Fruit fly (Drosophila melanogaster) whole organism, embryonic: ENCODE data around the gene Erk7.

Source experiments
- Atf3 ChIP-seq: fragments of 200-800 bp; sonication (Bioruptor generic); optimal IDR thresholded peaks from 3 replicates; lab custom pipeline; 2016; ENCODE audit warnings: missing biosample characterization, missing genetic modification characterization
- BtbVII ChIP-seq: fragments of 200-800 bp; sonication (Bioruptor generic); optimal IDR thresholded peaks from 3 replicates; lab custom pipeline; 2017; ENCODE audit warnings: missing biosample characterization, mild to moderate bottlenecking, missing genetic modification characterization
- CG10267 ChIP-seq: fragments of 200-800 bp; sonication (Bioruptor generic); optimal IDR thresholded peaks from 2 replicates; lab custom pipeline; 2018; ENCODE audit warnings: missing biosample characterization, mild to moderate bottlenecking, missing genetic modification characterization, moderate library complexity
- CG10431 ChIP-seq: fragments of 200-800 bp; sonication (Bioruptor generic); optimal IDR thresholded peaks from 3 replicates; lab custom pipeline; 2018; ENCODE audit warnings: missing biosample characterization, mild to moderate bottlenecking, missing genetic modification characterization
- CG13624 ChIP-seq: fragments of 200-800 bp; sonication (Bioruptor generic); optimal IDR thresholded peaks from 2 replicates; lab custom pipeline; 2016; ENCODE audit warnings: missing biosample characterization, missing genetic modification characterization
- CG13894 ChIP-seq: fragments of 200-800 bp; sonication (Bioruptor generic); optimal IDR thresholded peaks from 3 replicates; lab custom pipeline; 2018; ENCODE audit warnings: missing biosample characterization, mild to moderate bottlenecking, missing genetic modification characterization, moderate library complexity
- CG14667 ChIP-seq: fragments of 200-800 bp; sonication (Bioruptor generic); IDR thresholded peaks from 2 replicates; pipeline ENCODE4 v1.3.6; 2022; ENCODE audit warnings: missing biosample characterization, missing genetic modification characterization
- CG1603 ChIP-seq: fragments of 200-800 bp; sonication (Bioruptor generic); optimal IDR thresholded peaks from 2 replicates; lab custom pipeline; 2019; ENCODE audit warnings: missing biosample characterization, mild to moderate bottlenecking, missing genetic modification characterization, moderate library complexity
- CG17186 ChIP-seq: fragments of 200-800 bp; sonication (Bioruptor generic); optimal IDR thresholded peaks from 3 replicates; lab custom pipeline; 2017; ENCODE audit warnings: missing biosample characterization, missing genetic modification reagents, missing genetic modification characterization
- CG2875 ChIP-seq: fragments of 200-800 bp; sonication (Bioruptor generic); optimal IDR thresholded peaks from 2 replicates; lab custom pipeline; 2017; ENCODE audit warnings: missing biosample characterization, mild to moderate bottlenecking, missing genetic modification characterization, missing genetic modification reagents
- CG3163 ChIP-seq: fragments of 200-800 bp; sonication (Bioruptor generic); optimal IDR thresholded peaks from 3 replicates; lab custom pipeline; 2016; ENCODE audit warnings: missing biosample characterization, missing genetic modification characterization
- CG3281 ChIP-seq: fragments of 200-800 bp; sonication (Bioruptor generic); optimal IDR thresholded peaks from 3 replicates; lab custom pipeline; 2017; ENCODE audit warnings: missing biosample characterization, mild to moderate bottlenecking, missing genetic modification characterization
- CG34376 ChIP-seq: fragments of 200-800 bp; sonication (Bioruptor generic); optimal IDR thresholded peaks from 2 replicates; lab custom pipeline; 2018; ENCODE audit warnings: missing biosample characterization, mild to moderate bottlenecking, missing genetic modification characterization
- CG7786 ChIP-seq: fragments of 200-800 bp; sonication (Bioruptor generic); optimal IDR thresholded peaks from 2 replicates; lab custom pipeline; 2016; ENCODE audit warnings: missing biosample characterization, missing genetic modification characterization
- D ChIP-seq, 2 experiments: fragments of 200-800 bp in 1 of 2; fragments of >200 bp in 1 of 2; sonication (Bioruptor generic) in 1 of 2; optimal IDR thresholded peaks; 2 replicates in 1 of 2; 3 replicates in 1 of 2; lab custom pipeline; 2017; ENCODE audit warnings: mild to moderate bottlenecking in 1 of 2, missing biosample characterization in 1 of 2, missing genetic modification characterization in 1 of 2, missing genetic modification reagents in 1 of 2
- D19B ChIP-seq: fragments of 200-800 bp; sonication (Bioruptor generic); optimal IDR thresholded peaks from 2 replicates; lab custom pipeline; 2017; ENCODE audit warnings: missing biosample characterization, mild to moderate bottlenecking, missing genetic modification characterization
- Deaf1 ChIP-seq: fragments of 200-800 bp; optimal IDR thresholded peaks from 3 replicates; lab custom pipeline; 2019; ENCODE audit warnings: missing biosample characterization, mild to moderate bottlenecking, missing genetic modification characterization, moderate library complexity
- Ets65A ChIP-seq: fragments of 200-800 bp; sonication (Bioruptor generic); peaks from one replicate; lab custom pipeline; 2016; ENCODE audit warnings: missing biosample characterization, missing genetic modification characterization
- Hmx ChIP-seq: fragments of 200-800 bp; sonication (Bioruptor generic); optimal IDR thresholded peaks from 2 replicates; lab custom pipeline; 2016; ENCODE audit warnings: missing biosample characterization, missing genetic modification characterization
- Lpt ChIP-seq: fragments of >200 bp; optimal IDR thresholded peaks from 2 replicates; lab custom pipeline; 2018; ENCODE audit warnings: missing biosample characterization, missing genetic modification characterization
- Neu2 ChIP-seq: fragments of 200-800 bp; sonication (Bioruptor generic); optimal IDR thresholded peaks from 3 replicates; lab custom pipeline; 2016; ENCODE audit warnings: missing biosample characterization, missing genetic modification characterization, borderline replicate concordance
- Ptx1 ChIP-seq: fragments of 200-800 bp; sonication (Bioruptor generic); IDR thresholded peaks from 2 replicates; pipeline ENCODE4 v1.3.6; 2022; ENCODE audit warnings: missing biosample characterization, missing genetic modification characterization
- Sin3A ChIP-seq: fragments of >200 bp; optimal IDR thresholded peaks from 2 replicates; lab custom pipeline; 2018
- Sry-δ ChIP-seq: fragments of 200-800 bp; sonication (Bioruptor generic); optimal IDR thresholded peaks from 2 replicates; lab custom pipeline; 2016; ENCODE audit warnings: missing biosample characterization, missing genetic modification characterization
- Usf ChIP-seq: fragments of 200-800 bp; sonication (Bioruptor generic); optimal IDR thresholded peaks from 2 replicates; lab custom pipeline; 2017; ENCODE audit warnings: missing genotype, missing biosample characterization, missing genetic modification characterization
- amos ChIP-seq: fragments of 200-800 bp; sonication (Bioruptor generic); IDR thresholded peaks from 2 replicates; pipeline ENCODE4 v1.3.6; 2022; ENCODE audit warnings: missing biosample characterization, missing genetic modification characterization; ENCODE audit not compliant: partially characterized antibody
- aop ChIP-seq: fragments of 200-800 bp; sonication (Bioruptor generic); IDR thresholded peaks from 2 replicates; pipeline ENCODE4 v1.3.6; 2022; ENCODE audit warnings: missing biosample characterization, missing genetic modification characterization
- caup ChIP-seq: fragments of 200-800 bp; sonication (Bioruptor generic); optimal IDR thresholded peaks from 3 replicates; lab custom pipeline; 2017; ENCODE audit warnings: missing biosample characterization, mild to moderate bottlenecking, missing genetic modification characterization, moderate library complexity; ENCODE audit not compliant: severe bottlenecking
- croc ChIP-seq: fragments of 200-800 bp; sonication (Bioruptor generic); conservative IDR thresholded peaks from 3 replicates; pipeline ENCODE4 v1.3.6; 2022; ENCODE audit warnings: missing biosample characterization, missing genetic modification characterization
- emc ChIP-seq: fragments of 200-800 bp; sonication (Bioruptor generic); optimal IDR thresholded peaks from 2 replicates; lab custom pipeline; 2016; ENCODE audit warnings: missing biosample characterization, missing genetic modification characterization
- ewg ChIP-seq: fragments of 200-800 bp; sonication (Bioruptor generic); optimal IDR thresholded peaks from 3 replicates; lab custom pipeline; 2017; ENCODE audit warnings: mild to moderate bottlenecking, missing biosample characterization, missing genetic modification reagents, missing genetic modification characterization
- gce ChIP-seq: fragments of 200-800 bp; sonication (Bioruptor generic); IDR thresholded peaks from 3 replicates; pipeline ENCODE4 v1.3.6; 2022; ENCODE audit warnings: missing biosample characterization, missing genetic modification characterization
- gcm2 ChIP-seq: fragments of 200-800 bp; sonication (Bioruptor generic); optimal IDR thresholded peaks from 2 replicates; lab custom pipeline; 2016; ENCODE audit warnings: missing biosample characterization, missing genetic modification characterization
- gem ChIP-seq: fragments of 200-800 bp; sonication (Bioruptor generic); optimal IDR thresholded peaks from 2 replicates; lab custom pipeline; 2019; ENCODE audit warnings: missing biosample characterization, mild to moderate bottlenecking, missing genetic modification characterization, moderate library complexity
- gro ChIP-seq: fragments of 200-800 bp; sonication (Bioruptor generic); optimal IDR thresholded peaks from 2 replicates; lab custom pipeline; 2016; ENCODE audit warnings: missing biosample characterization, missing genetic modification characterization
- jigr1 ChIP-seq: fragments of 200-800 bp; sonication (Bioruptor generic); IDR thresholded peaks from 3 replicates; pipeline ENCODE4 v1.3.6; 2022; ENCODE audit warnings: missing biosample characterization, missing genetic modification characterization
- kay ChIP-seq: fragments of 200-800 bp; sonication (Bioruptor generic); optimal IDR thresholded peaks from 2 replicates; lab custom pipeline; 2016; ENCODE audit warnings: missing biosample characterization, missing genetic modification characterization
- lov ChIP-seq, 2 experiments: fragments of 200-800 bp in 1 of 2; fragments of >200 bp in 1 of 2; sonication (Bioruptor generic) in 1 of 2; IDR thresholded peaks in 1 of 2; optimal IDR thresholded peaks in 1 of 2; 2 replicates in 1 of 2; 3 replicates in 1 of 2; pipeline versions ENCODE4 v1.3.6 to Lab custom; 2017 to 2022; ENCODE audit warnings: missing biosample characterization in 1 of 2, missing genetic modification characterization in 1 of 2
- nerfin-1 ChIP-seq: fragments of 200-800 bp; sonication (Bioruptor generic); optimal IDR thresholded peaks from 3 replicates; lab custom pipeline; 2019; ENCODE audit warnings: missing biosample characterization, mild to moderate bottlenecking, missing genetic modification characterization, moderate library complexity
- pfk ChIP-seq: fragments of 200-800 bp; sonication (Bioruptor generic); optimal IDR thresholded peaks from 2 replicates; lab custom pipeline; 2018; ENCODE audit warnings: missing biosample characterization, mild to moderate bottlenecking, missing genetic modification characterization, moderate library complexity
- ranshi ChIP-seq: fragments of 200-800 bp; sonication (Bioruptor generic); IDR thresholded peaks from 2 replicates; pipeline ENCODE4 v1.3.6; 2022; ENCODE audit warnings: missing biosample characterization, missing genetic modification characterization
- row ChIP-seq: fragments of 200-800 bp; sonication (Bioruptor generic); IDR thresholded peaks from 3 replicates; pipeline ENCODE4 v1.3.6; 2022; ENCODE audit warnings: missing biosample characterization, missing genetic modification characterization
- sens ChIP-seq: fragments of 200-800 bp; sonication (Bioruptor generic); peaks from one replicate; lab custom pipeline; 2016; ENCODE audit warnings: missing biosample characterization, missing genetic modification characterization
- sqz ChIP-seq: fragments of 200-800 bp; sonication (Bioruptor generic); optimal IDR thresholded peaks from 3 replicates; lab custom pipeline; 2018; ENCODE audit warnings: missing biosample characterization, mild to moderate bottlenecking, missing genetic modification characterization
- unc-4 ChIP-seq: fragments of 200-800 bp; sonication (Bioruptor generic); IDR thresholded peaks from 2 replicates; pipeline ENCODE4 v1.3.6; 2022; ENCODE audit warnings: missing biosample characterization, missing genetic modification characterization; ENCODE audit not compliant: partially characterized antibody
- zfh2 ChIP-seq: fragments of 200-800 bp; sonication (Bioruptor generic); optimal IDR thresholded peaks from 2 replicates; lab custom pipeline; 2016; ENCODE audit warnings: missing biosample characterization, missing genetic modification characterization

Erk7 gene

DNA sequence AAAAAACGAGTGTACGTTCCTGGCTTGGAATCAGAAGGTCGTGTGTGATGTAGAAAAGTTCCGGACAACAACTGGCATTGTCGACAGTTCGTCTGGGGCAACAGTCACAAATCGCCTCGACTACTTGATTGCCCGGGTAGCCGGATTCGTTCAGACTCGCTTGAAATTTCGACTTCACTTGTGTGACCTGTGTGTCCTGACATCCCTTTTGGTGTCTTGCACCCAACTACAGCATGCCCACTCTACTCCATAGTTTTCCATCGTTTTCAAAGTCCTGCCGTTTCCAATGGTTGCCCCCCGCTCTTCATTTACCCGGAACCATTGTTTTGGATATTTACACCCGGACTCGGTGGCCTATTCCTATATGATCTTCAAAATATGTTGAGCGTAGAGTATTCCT lies at the start of gene Erk7:
Erk7 (minus strand) TSS at position 101 of the 400 bp plus-strand sequence.
- TF ChIP-seq Lpt, result no peak
- no peak for TF ChIP-seq D (optimal IDR thresholded peaks at IDR 0.05; lab: Kevin White, UChicago)
- no peak for TF ChIP-seq D (GFP tag; optimal IDR thresholded peaks at IDR 0.05; lab: Kevin White, UChicago)
- TF ChIP-seq Sry-δ (GFP tag; lab: Kevin White, UChicago), result no peak
- no peak for TF ChIP-seq emc (GFP tag; lab: Kevin White, UChicago)
- TF ChIP-seq Hmx (GFP tag; lab: Kevin White, UChicago), result no peak
- TF ChIP-seq Neu2 (GFP tag; lab: Kevin White, UChicago), result no peak
- no peak for TF ChIP-seq BtbVII (GFP tag; lab: Kevin White, UChicago)
- TF ChIP-seq jigr1 (GFP tag; lab: Robert Waterston, UW), result no peak
- TF ChIP-seq CG34376, result no peak
- no peak for TF ChIP-seq CG14667 (GFP tag; lab: Robert Waterston, UW)
- no peak for TF ChIP-seq Atf3 (GFP tag; lab: Kevin White, UChicago)
- TF ChIP-seq Usf (GFP tag; lab: Kevin White, UChicago), result no peak
- no peak for TF ChIP-seq caup (GFP tag; lab: Kevin White, UChicago)
- TF ChIP-seq gcm2 (GFP tag; lab: Kevin White, UChicago), result no peak
- no peak for TF ChIP-seq ewg (GFP tag; lab: Kevin White, UChicago)
- TF ChIP-seq croc (GFP tag; lab: Robert Waterston, UW), result no peak
- TF ChIP-seq CG17186 (GFP tag; lab: Kevin White, UChicago), result no peak

DNA sequence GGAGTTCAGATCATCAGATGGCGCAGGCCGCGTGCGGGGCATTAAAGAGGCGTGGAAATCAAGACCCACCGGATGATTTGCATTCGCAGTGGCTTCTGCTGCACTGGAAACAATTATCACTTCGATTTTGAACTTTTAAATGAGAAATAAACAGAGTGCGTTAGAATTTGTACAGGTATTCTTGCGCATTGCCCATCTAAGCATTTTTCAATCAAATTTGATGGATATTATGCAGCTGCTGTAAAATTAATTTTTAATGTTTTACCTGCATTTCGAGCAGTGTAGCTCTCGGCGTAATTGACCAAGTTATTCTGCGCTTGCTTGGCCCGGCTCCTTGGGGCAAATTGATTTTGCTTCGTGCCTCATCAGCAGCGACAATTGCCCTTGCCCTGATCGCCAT lies 49.6 kb upstream of the Erk7 start:
- TF ChIP-seq amos, result no peak
- no peak for TF ChIP-seq D19B
- no peak for TF ChIP-seq CG7786 (GFP tag; lab: Kevin White, UChicago)
- TF ChIP-seq CG1603 (tag; lab: Kevin White, UChicago), result peak; percentile 20
- TF ChIP-seq kay (GFP tag; lab: Kevin White, UChicago), result no peak
- TF ChIP-seq sens (GFP tag; lab: Kevin White, UChicago), result peak; percentile 18
- no peak for TF ChIP-seq gro (GFP tag; lab: Kevin White, UChicago)
- no peak for TF ChIP-seq nerfin-1 (tag; lab: Kevin White, UChicago)
- no peak for TF ChIP-seq gce
- TF ChIP-seq, all 482 proteins: peak for 2

DNA sequence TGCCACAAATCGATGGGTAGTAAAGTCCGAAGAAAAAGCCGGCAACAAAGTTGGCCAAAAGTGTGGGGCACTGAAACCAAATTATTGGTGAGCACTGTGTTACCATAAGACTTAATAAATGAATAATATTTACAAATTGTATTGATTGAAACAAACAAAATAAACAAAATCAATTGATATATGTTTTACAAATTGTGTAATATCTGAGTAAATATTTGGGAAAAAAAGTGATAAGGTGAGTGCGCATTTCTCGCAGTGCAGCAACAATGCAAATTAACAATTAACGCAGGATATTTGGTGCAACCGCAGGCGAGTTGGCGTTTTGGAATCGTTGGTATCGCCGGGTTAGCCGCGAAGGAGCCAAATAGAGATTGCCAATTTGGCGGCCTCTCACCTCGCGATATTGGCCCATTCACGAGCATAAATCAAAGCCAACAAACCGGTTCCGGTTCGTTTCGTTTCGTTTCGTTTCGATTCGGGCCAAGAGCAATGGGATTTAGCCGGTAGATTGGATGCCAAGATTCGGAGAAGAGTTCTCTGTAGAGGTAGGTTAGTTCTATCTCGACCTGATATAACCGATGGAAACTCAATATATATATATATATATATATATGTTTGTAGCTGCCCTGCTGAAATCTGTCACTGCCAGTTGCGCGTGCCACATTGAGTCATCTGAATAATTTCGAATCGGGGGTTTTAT lies 42.6 kb upstream of the Erk7 start:
- TF ChIP-seq Deaf1 (tag; lab: Kevin White, UChicago), result peak; percentile 66
- no peak for TF ChIP-seq zfh2 (GFP tag; lab: Kevin White, UChicago)
- 0 out of 3 replicates have a peak, but pooled peaks have one; percentile 12 for TF ChIP-seq row (GFP tag; lab: Robert Waterston, UW)
- peak; percentile 43 for TF ChIP-seq Ptx1 (GFP tag; lab: Robert Waterston, UW)
- peak; percentile 75 for TF ChIP-seq CG13894
- peak; percentile 13 for TF ChIP-seq gem (tag; lab: Kevin White, UChicago)
- TF ChIP-seq unc-4 (GFP tag; lab: Robert Waterston, UW), result no peak
- TF ChIP-seq pfk (GFP tag; lab: Kevin White, UChicago), result peak; percentile 78
- TF ChIP-seq Ets65A (GFP tag; lab: Kevin White, UChicago), result peak; percentile 71

DNA sequence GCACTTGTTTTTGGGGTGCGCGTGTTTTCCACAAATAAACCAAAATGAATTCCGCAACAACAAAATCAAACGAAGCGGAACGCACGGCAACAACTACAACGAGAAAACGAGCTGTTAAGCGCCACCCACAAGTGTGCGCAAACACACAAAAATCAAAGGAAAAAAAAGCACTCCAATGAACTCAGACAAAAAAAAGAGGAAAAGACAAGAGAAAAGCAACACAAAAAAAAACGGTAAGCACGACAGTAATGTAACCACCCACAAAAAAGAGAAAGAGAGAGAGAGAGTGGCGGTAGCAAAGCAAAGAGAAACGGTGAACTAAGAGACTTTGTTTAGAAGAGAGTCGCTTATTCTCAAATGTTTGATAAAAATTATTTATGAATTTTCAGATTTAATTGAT lies 38.2 kb upstream of the Erk7 start:
- TF ChIP-seq Deaf1 (tag; lab: Kevin White, UChicago) (peak; percentile 63), CG3163 (peak; percentile 96), CG3281 (GFP tag; lab: Kevin White, UChicago) (no peak), sqz (GFP tag; lab: Kevin White, UChicago) (peak; percentile 79), CG13624 (GFP tag; lab: Kevin White, UChicago) (no peak), aop (GFP tag; lab: Robert Waterston, UW) (no peak), Sin3A (lab: Kevin White, UChicago) (no peak), CG10431 (no peak), ranshi (no peak), lov (optimal IDR thresholded peaks at IDR 0.05; lab: Kevin White, UChicago) (no peak), lov (GFP tag; IDR thresholded peaks at IDR 0.05; lab: Robert Waterston, UW) (no peak), CG10267 (tag; lab: Kevin White, UChicago) (no peak), CG2875 (GFP tag; lab: Kevin White, UChicago) (no peak), CG7786 (GFP tag; lab: Kevin White, UChicago) (no peak)
